Worm (Caenorhabditis elegans) whole organism, L1 larva: ENCODE data around the gene K06A4.6.

ENCODE experiments used
- C16A3.4 ChIP-seq: fragments of 150-350 bp; optimal IDR thresholded peaks from 2 replicates; lab custom pipeline; 2014; ENCODE audit warnings: missing biosample characterization, missing genetic modification characterization
- C34B4.2 ChIP-seq: sonication (generic microtip); optimal IDR thresholded peaks from 2 replicates; lab custom pipeline; 2017; ENCODE audit warnings: mild to moderate bottlenecking, missing genetic modification characterization, missing compliant biosample characterization
- aha-1 ChIP-seq: fragments of 150-350 bp; optimal IDR thresholded peaks from 2 replicates; lab custom pipeline; 2014; ENCODE audit warnings: missing biosample characterization, missing genetic modification characterization
- aly-2 ChIP-seq: fragments of 150-350 bp; optimal IDR thresholded peaks from 2 replicates; lab custom pipeline; 2014; ENCODE audit warnings: missing biosample characterization, missing genetic modification characterization
- ama-1 ChIP-seq: fragments of 150-350 bp; optimal IDR thresholded peaks from 2 replicates; lab custom pipeline; 2014
- blmp-1 ChIP-seq: fragments of 150-350 bp; optimal IDR thresholded peaks from 2 replicates; lab custom pipeline; 2014; ENCODE audit warnings: missing biosample characterization, missing genetic modification characterization
- ceh-8 ChIP-seq: fragments of 200-800 bp; sonication (Bioruptor generic); optimal IDR thresholded peaks from 2 replicates; lab custom pipeline; 2018; ENCODE audit warnings: mild to moderate bottlenecking, missing genetic modification characterization, moderate library complexity, missing compliant biosample characterization
- ceh-88 ChIP-seq: fragments of 200-800 bp; sonication (Bioruptor generic); IDR thresholded peaks from 2 replicates; pipeline ENCODE4 v1.3.6; 2022; ENCODE audit warnings: missing genetic modification characterization, missing compliant biosample characterization
- ces-1 ChIP-seq: fragments of 150-350 bp; optimal IDR thresholded peaks from 2 replicates; lab custom pipeline; 2014; ENCODE audit warnings: missing biosample characterization, missing genetic modification reagents, missing genetic modification characterization
- dsc-1 ChIP-seq: sonication (generic microtip); optimal IDR thresholded peaks from 2 replicates; lab custom pipeline; 2016; ENCODE audit warnings: mild to moderate bottlenecking, missing genetic modification characterization, missing compliant biosample characterization
- efl-1 ChIP-seq, 4 experiments: fragments of 150-350 bp; optimal IDR thresholded peaks in 3 of 4; peaks in 1 of 4; 1 replicate in 1 of 4; 2 replicates in 3 of 4; lab custom pipeline; 2014; ENCODE audit warnings: missing biosample characterization in 2 of 4, missing genetic modification characterization in 2 of 4, missing genetic modification reagents in 2 of 4
- elt-2 ChIP-seq: sonication (generic microtip); optimal IDR thresholded peaks from 2 replicates; lab custom pipeline; 2016; ENCODE audit warnings: missing genetic modification characterization, mild to moderate bottlenecking, inconsistent platforms, missing compliant biosample characterization, missing genetic modification reagents
- ets-5 ChIP-seq: fragments of 200-800 bp; sonication (Bioruptor generic); IDR thresholded peaks from 2 replicates; pipeline ENCODE4 v1.3.6; 2022; ENCODE audit warnings: missing genetic modification characterization, missing compliant biosample characterization
- fkh-4 ChIP-seq: sonication (generic microtip); optimal IDR thresholded peaks from 2 replicates; lab custom pipeline; 2016; ENCODE audit warnings: missing compliant biosample characterization, missing genetic modification characterization, borderline replicate concordance
- fkh-8 ChIP-seq: sonication (generic microtip); optimal IDR thresholded peaks from 2 replicates; lab custom pipeline; 2016; ENCODE audit warnings: mild to moderate bottlenecking, missing genetic modification characterization, missing compliant biosample characterization
- fos-1 ChIP-seq: fragments of 150-350 bp; optimal IDR thresholded peaks from 2 replicates; lab custom pipeline; 2014; ENCODE audit warnings: missing biosample characterization, missing genetic modification characterization
- hlh-17 ChIP-seq: fragments of 200-800 bp; sonication (Bioruptor generic); optimal IDR thresholded peaks from 2 replicates; lab custom pipeline; 2018; ENCODE audit warnings: missing genetic modification characterization, mild to moderate bottlenecking, missing compliant biosample characterization, moderate library complexity, borderline replicate concordance
- hlh-4 ChIP-seq: sonication (generic microtip); optimal IDR thresholded peaks from 2 replicates; lab custom pipeline; 2016; ENCODE audit warnings: mild to moderate bottlenecking, missing genetic modification characterization, missing compliant biosample characterization
- jun-1 ChIP-seq: fragments of 150-350 bp; optimal IDR thresholded peaks from 2 replicates; lab custom pipeline; 2014; ENCODE audit warnings: missing biosample characterization, missing genetic modification reagents, missing genetic modification characterization
- lin-14 ChIP-seq: fragments of 200-800 bp; sonication (Bioruptor generic); optimal IDR thresholded peaks from 2 replicates; lab custom pipeline; 2018; ENCODE audit warnings: mild to moderate bottlenecking, missing genetic modification characterization, moderate library complexity, missing compliant biosample characterization
- lin-35 ChIP-seq, 2 experiments: fragments of 150-350 bp; optimal IDR thresholded peaks; 2 replicates each; lab custom pipeline; 2014; ENCODE audit warnings: missing biosample characterization in 2 of 2, missing genetic modification characterization in 2 of 2, missing genetic modification reagents in 2 of 2
- nhr-12 ChIP-seq: sonication (generic microtip); optimal IDR thresholded peaks from 2 replicates; lab custom pipeline; 2017; ENCODE audit warnings: missing biosample characterization, missing genetic modification characterization
- nhr-19 ChIP-seq: fragments of 200-800 bp; sonication (Bioruptor generic); conservative IDR thresholded peaks from 2 replicates; pipeline ENCODE4 v1.3.6; 2022; ENCODE audit warnings: missing genetic modification characterization, missing compliant biosample characterization
- nhr-20 ChIP-seq: sonication (generic microtip); optimal IDR thresholded peaks from 2 replicates; lab custom pipeline; 2016; ENCODE audit warnings: mild to moderate bottlenecking, missing genetic modification characterization, missing compliant biosample characterization
- nhr-237 ChIP-seq: fragments of 150-350 bp; optimal IDR thresholded peaks from 2 replicates; lab custom pipeline; 2014; ENCODE audit warnings: missing biosample characterization, missing genetic modification characterization
- nhr-71 ChIP-seq: sonication (generic microtip); optimal IDR thresholded peaks from 2 replicates; lab custom pipeline; 2016; ENCODE audit warnings: mild to moderate bottlenecking, missing genetic modification characterization, moderate library complexity, missing compliant biosample characterization
- nhr-77 ChIP-seq: fragments of 150-350 bp; optimal IDR thresholded peaks from 2 replicates; lab custom pipeline; 2014; ENCODE audit warnings: missing biosample characterization, missing genetic modification characterization
- pag-3 ChIP-seq: sonication (generic microtip); optimal IDR thresholded peaks from 2 replicates; lab custom pipeline; 2017; ENCODE audit warnings: missing genetic modification characterization, mild to moderate bottlenecking, missing compliant biosample characterization, antibody characterized with exemption, borderline replicate concordance; ENCODE audit not compliant: insufficient read depth
- sox-4 ChIP-seq: sonication (generic microtip); optimal IDR thresholded peaks from 2 replicates; lab custom pipeline; 2016; ENCODE audit warnings: missing genetic modification characterization, missing compliant biosample characterization
- sptf-1 ChIP-seq: fragments of 150-350 bp; optimal IDR thresholded peaks from 2 replicates; lab custom pipeline; 2014; ENCODE audit warnings: missing biosample characterization, missing genetic modification characterization
- tlp-1 ChIP-seq: fragments of 150-350 bp; optimal IDR thresholded peaks from 2 replicates; lab custom pipeline; 2014; ENCODE audit warnings: missing biosample characterization, missing genetic modification characterization
- unc-130 ChIP-seq: fragments of 150-350 bp; optimal IDR thresholded peaks from 2 replicates; lab custom pipeline; 2017; ENCODE audit warnings: missing biosample characterization, missing genetic modification characterization, inconsistent platforms
- vab-15 ChIP-seq: sonication (generic microtip); optimal IDR thresholded peaks from 2 replicates; lab custom pipeline; 2017; ENCODE audit warnings: missing genotype, mild to moderate bottlenecking, missing genetic modification characterization, missing compliant biosample characterization
- xbp-1 ChIP-seq: sonication (generic microtip); optimal IDR thresholded peaks from 2 replicates; lab custom pipeline; 2016; ENCODE audit warnings: missing genetic modification characterization, missing compliant biosample characterization
- zip-4 ChIP-seq: fragments of 200-800 bp; sonication (Bioruptor generic); optimal IDR thresholded peaks from 2 replicates; lab custom pipeline; 2018; ENCODE audit warnings: mild to moderate bottlenecking, missing genetic modification characterization, moderate library complexity, missing compliant biosample characterization
- ztf-11 ChIP-seq, 2 experiments: sonication (generic microtip); optimal IDR thresholded peaks; 2 replicates each; lab custom pipeline; 2016 to 2017; ENCODE audit warnings: missing genetic modification characterization in 2 of 2, missing biosample characterization in 1 of 2, missing compliant biosample characterization in 1 of 2

Gene K06A4.6

ce11 chrV:9480566-9480965, at the start of gene K06A4.6:
K06A4.6 (minus strand) TSS chrV:9480666.
- TF ChIP-seq sptf-1 (tag; lab: Kevin White, UChicago) (no peak), fkh-4 (tag; lab: Kevin White, UChicago) (no peak), nhr-77 (tag; lab: Kevin White, UChicago) (no peak), ztf-11 (tag; optimal IDR thresholded peaks at IDR 0.05; lab: Kevin White, UChicago) (no peak), unc-130 (tag; lab: Kevin White, UChicago) (no peak), pag-3 (tag; lab: Kevin White, UChicago) (no peak), zip-4 (GFP tag; lab: Kevin White, UChicago) (no peak), hlh-4 (tag; lab: Kevin White, UChicago) (no peak), sox-4 (no peak), fkh-8 (tag; lab: Kevin White, UChicago) (no peak), ets-5 (GFP tag; lab: Robert Waterston, UW) (no peak)

DNA sequence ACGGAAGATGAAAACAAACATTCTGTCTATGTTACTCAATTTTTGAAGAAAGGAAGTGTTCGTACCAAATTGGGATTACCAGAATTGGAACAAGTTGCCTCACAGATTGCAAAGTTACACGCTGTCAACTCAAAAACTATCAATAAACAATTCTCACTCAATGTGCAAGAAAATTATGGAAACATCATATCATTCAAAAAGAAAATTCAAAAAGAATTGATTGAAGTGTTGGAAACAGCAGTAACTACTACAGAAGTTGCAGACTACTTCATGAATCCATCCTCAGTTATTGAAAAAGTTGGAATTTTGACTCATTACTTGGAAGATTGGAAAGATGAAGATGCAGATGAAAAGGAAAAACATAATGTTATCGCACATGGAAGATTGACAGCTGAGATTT, 47.5 kb upstream of the K06A4.6 start:
- TF ChIP-seq vab-15 (tag; lab: Kevin White, UChicago) (no peak), lin-35 (GFP tag; optimal IDR thresholded peaks at IDR 0.05; lab: Kevin White, UChicago) (no peak), nhr-12 (tag; lab: Kevin White, UChicago) (no peak), aly-2 (tag; lab: Kevin White, UChicago) (no peak), jun-1 (no peak), elt-2 (tag; lab: Kevin White, UChicago) (no peak), aha-1 (tag; lab: Kevin White, UChicago) (no peak), xbp-1 (tag; lab: Kevin White, UChicago) (no peak), C34B4.2 (tag; lab: Kevin White, UChicago) (no peak), ama-1 (lab: Kevin White, UChicago) (no peak), nhr-19 (GFP tag; lab: Robert Waterston, UW) (no peak), ceh-88 (GFP tag; lab: Robert Waterston, UW) (no peak)

DNA sequence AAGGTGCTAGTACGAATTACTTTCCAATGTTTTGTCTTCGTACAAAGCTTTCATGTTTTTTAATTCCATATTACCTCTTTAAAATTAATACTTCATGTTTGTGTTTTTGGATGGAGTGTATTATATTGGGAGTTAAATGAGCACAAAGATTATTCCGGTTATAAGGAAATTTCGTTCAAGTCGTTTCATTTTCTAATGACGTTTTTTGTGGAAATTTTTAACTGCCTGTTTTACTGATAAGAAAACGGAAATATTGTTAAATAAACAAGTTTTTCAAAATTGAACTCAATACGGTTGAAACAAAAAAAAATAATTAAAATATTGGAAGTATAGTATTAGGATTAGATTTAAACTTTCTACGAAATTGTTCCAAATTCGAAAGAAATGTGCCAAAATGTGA, 46.9 kb upstream of the K06A4.6 start:
- TF ChIP-seq lin-35 (GFP tag; optimal IDR thresholded peaks at IDR 0.05; lab: Kevin White, UChicago) (no peak), nhr-237 (tag; lab: Kevin White, UChicago) (no peak), blmp-1 (tag; lab: Kevin White, UChicago) (no peak), nhr-20 (tag; lab: Kevin White, UChicago) (no peak), C16A3.4 (tag; lab: Kevin White, UChicago) (no peak), ces-1 (GFP tag; lab: Kevin White, UChicago) (no peak)

DNA sequence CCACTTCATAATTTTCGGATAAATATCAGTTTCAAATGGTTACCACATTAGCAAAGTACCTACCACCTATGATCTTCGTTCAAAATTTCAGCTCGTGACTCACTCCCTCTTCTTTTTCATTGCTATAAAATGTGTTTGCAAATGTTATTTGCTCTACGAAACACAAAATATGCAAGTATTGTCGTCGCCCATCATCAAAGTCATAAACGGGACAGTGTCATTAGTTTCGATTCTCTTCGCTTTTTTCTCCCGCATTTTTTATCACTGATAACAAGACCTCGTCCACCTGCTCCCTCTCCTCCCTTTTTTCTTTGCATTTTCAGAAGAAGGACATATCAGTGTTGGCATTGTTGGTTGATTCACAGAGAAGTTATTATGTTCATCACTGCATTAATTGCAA, 46.0 kb upstream of the K06A4.6 start, which contains the start of gene C50F4.1:
Gene C50F4.1 (plus strand): TSS at position 324 of the 400 bp plus-strand sequence.
- TF ChIP-seq lin-35 (GFP tag; optimal IDR thresholded peaks at IDR 0.05; lab: Kevin White, UChicago) (peak in 1 of 2 experiments; percentile 7), nhr-20 (tag; lab: Kevin White, UChicago) (peak; percentile 11), fos-1 (tag; lab: Kevin White, UChicago) (no peak), elt-2 (tag; lab: Kevin White, UChicago) (peak; percentile 77), dsc-1 (tag; lab: Kevin White, UChicago) (no peak), tlp-1 (tag; lab: Kevin White, UChicago) (no peak), hlh-17 (GFP tag; lab: Kevin White, UChicago) (no peak), ceh-8 (no peak), efl-1 (optimal IDR thresholded peaks at IDR 0.05; lab: Kevin White, UChicago) (no peak), efl-1 (GFP tag; optimal IDR thresholded peaks at IDR 0.05 in 1 of 2; lab: Kevin White, UChicago) (peak in 1 of 2 experiments; percentile 41), lin-14 (GFP tag; lab: Kevin White, UChicago) (no peak), nhr-71 (tag; lab: Kevin White, UChicago) (no peak), ceh-88 (GFP tag; lab: Robert Waterston, UW) (no peak)
